Fruit fly (Drosophila melanogaster) S2 (cell line): Measurements from ENCODE around the gene RpS21.

Experiments used
- CG8478 ChIP-seq: fragments of >200 bp; optimal IDR thresholded peaks from 2 replicates; lab custom pipeline; 2018
- CTCF ChIP-seq, 2 experiments: fragments of >200 bp; optimal IDR thresholded peaks; 2 replicates each; lab custom pipeline; 2018

The RpS21 gene

DNA sequence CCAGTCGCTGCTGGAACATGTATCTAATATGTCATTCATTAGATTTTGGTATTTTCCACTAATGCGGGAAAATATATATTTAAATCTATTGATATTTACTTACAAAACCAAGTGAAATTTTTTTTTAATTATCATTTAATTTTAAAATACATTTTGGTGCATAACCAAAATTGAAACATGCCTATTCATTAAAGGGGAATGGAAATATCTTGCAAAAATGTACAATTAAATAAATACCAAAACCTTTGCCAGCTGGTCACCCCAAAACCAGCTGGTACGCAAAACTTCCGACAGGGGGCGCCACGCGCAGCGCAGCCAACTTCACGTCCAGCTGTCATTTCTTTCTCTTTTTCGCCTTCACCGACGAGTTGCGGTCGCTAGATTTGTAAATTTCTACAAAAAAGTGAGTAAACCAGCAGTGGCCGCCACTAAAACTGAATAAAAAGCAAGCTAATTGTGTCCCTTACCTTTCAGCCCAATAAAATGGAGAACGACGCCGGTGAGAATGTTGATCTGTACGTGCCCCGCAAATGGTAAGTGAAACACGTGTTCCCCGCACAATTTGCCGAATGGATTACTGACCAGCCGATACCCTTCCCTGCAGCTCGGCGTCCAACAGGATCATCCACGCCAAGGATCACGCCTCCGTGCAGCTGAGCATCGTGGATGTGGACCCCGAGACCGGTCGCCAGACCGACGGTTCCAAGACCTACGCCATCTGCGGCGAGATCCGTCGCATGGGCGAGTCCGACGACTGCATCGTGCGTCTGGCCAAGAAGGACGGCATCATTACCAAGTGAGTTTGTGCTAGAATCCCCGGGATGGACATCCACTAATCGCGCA lies at the start of gene RpS21, which contains the start of gene CG3104:
Gene RpS21, plus strand, starts transcription at position 298 of the 843 bp plus-strand sequence.
Gene CG3104, minus strand, starts transcription at position 6 of the 843 bp plus-strand sequence.
- TF ChIP-seq CG8478 (lab: Kevin White, UChicago) (no peak), CTCF (optimal IDR thresholded peaks at IDR 0.05; lab: Kevin White, UChicago) (peak; percentile 92 to 95)

- no peak for TF ChIP-seq CG8478 (lab: Kevin White, UChicago)
Measured at dm6 chr2L:2806190-2806763, 49.6 kb upstream of the RpS21 start.

DNA sequence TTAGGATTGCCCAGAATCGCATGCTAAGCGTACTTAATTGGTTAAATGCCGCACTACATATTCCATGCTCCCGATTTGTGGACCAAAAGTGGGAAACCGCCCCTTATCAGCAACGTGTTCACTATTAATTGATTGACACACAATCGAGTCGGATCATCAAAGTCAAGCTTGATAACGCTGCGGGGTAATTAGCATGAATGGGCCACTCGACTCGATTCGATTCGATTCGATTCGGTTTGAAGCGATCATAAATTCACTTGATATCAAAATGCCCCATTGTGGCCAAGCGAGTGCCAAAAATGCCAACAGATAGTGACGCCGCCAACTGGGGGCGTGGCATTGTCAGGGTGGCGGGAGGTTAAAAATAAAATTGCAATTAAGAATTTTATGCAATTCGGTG lies 48.3 kb upstream of the RpS21 start:
- no peak for TF ChIP-seq CG8478 (lab: Kevin White, UChicago)
- TF ChIP-seq CTCF (optimal IDR thresholded peaks at IDR 0.05; lab: Kevin White, UChicago) = no peak

DNA sequence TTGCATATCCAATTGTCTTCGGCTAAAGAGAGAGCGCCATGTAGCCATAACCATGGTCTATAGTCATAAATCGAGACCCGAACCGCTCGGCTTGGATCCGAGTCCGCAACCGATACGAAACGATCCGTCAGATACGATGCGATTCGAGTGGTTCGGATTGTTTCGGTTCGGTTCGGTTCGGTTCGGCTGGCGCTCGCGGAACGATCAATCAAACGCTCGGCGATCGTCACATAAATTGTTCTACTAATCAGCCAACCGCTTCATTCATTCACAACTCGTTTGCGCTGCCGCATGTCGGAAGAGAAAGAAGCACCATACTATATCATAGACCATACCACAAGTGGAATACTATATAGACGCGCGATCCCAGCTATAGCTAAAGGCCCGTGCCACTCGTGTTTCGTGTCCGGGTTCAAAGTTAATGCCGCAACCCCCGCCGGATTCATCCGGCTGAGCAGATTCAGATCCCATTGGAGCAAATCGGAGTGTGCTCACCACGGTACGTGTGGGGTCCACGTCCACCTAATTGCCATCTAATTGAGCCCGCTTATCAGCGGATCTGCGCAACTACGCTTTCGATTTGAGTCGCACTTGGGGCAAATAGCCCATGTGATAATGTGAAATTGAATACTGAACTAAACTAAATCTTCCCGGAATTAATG lies 47.7 kb upstream of the RpS21 start:
- no peak for TF ChIP-seq CTCF (optimal IDR thresholded peaks at IDR 0.05; lab: Kevin White, UChicago)
- TF ChIP-seq CG8478 (lab: Kevin White, UChicago) = no peak

dm6 chr2L:2810831-2811230 lies 45.0 kb upstream of the RpS21 start:
- no peak for TF ChIP-seq CG8478 (lab: Kevin White, UChicago)
- no peak for TF ChIP-seq CTCF (optimal IDR thresholded peaks at IDR 0.05; lab: Kevin White, UChicago)

DNA sequence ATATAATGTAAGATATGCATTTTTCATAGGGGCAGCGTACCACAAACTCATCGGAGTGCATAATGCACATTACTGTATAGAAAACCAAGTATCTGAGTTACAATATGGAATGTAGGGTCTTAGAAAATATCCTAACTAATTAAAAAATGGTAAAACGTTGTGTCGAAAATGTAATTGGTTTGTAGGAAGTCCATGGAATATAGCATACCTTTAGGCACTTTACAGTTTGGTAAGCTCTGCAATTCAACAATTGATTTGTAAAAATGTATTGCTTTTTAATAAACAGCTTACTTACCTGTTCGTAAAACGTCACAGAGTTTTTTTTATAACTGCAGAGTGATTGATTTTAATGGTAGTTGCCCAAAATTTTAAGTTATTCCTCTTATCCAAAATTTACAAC lies 43.7 kb upstream of the RpS21 start, which contains the start of gene CG2964:
Gene CG2964, plus strand, starts transcription at position 301 of the 400 bp plus-strand sequence.
- no peak for TF ChIP-seq CG8478 (lab: Kevin White, UChicago)
- TF ChIP-seq CTCF (optimal IDR thresholded peaks at IDR 0.05; lab: Kevin White, UChicago) = no peak

DNA sequence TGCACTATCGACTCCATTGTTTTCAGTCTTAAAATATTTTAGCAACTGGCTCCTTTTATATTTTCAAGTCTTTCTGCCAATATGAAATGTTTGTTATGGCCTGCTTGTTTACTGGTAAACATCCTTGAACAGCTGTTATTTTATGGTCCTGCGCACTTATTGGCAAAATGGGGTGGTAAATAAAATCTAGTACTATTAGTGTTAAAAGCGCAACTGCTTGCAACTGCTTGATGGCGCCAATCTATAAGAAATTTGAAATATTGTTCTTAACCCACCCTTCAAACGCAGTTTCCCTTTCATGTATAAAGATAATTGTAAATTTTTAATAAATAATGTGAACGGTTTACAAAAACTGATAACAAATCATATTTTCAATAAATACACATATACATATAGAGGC lies 40.2 kb upstream of the RpS21 start, which contains the start of gene G6P:
Gene G6P, minus strand, starts transcription at position 88 of the 400 bp plus-strand sequence.
- TF ChIP-seq CG8478 (lab: Kevin White, UChicago) (no peak), CTCF (optimal IDR thresholded peaks at IDR 0.05; lab: Kevin White, UChicago) (no peak)

DNA sequence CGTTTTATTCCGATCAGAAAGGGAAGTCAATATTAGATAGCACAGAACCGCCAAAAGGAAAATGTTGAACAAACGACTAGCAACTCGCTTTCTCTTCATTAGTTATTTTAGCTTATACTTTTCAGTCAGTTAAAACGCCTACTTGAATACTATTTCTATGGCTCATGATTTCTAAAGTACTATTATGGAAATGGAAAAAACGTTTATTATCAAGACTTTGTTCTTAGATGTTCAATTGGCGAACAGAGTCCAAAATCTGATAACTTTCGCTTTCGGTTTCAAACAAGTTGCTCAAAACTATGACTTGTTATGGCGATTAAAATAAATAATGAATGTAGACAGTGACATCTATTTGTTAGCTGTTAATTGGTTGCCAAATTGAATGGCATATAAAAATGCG lies 30.5 kb upstream of the RpS21 start, which contains the start of gene CG3123:
Gene CG3123, minus strand, starts transcription at position 101 of the 400 bp plus-strand sequence.
- TF ChIP-seq CG8478 (lab: Kevin White, UChicago) (no peak), CTCF (optimal IDR thresholded peaks at IDR 0.05; lab: Kevin White, UChicago) (no peak)

DNA sequence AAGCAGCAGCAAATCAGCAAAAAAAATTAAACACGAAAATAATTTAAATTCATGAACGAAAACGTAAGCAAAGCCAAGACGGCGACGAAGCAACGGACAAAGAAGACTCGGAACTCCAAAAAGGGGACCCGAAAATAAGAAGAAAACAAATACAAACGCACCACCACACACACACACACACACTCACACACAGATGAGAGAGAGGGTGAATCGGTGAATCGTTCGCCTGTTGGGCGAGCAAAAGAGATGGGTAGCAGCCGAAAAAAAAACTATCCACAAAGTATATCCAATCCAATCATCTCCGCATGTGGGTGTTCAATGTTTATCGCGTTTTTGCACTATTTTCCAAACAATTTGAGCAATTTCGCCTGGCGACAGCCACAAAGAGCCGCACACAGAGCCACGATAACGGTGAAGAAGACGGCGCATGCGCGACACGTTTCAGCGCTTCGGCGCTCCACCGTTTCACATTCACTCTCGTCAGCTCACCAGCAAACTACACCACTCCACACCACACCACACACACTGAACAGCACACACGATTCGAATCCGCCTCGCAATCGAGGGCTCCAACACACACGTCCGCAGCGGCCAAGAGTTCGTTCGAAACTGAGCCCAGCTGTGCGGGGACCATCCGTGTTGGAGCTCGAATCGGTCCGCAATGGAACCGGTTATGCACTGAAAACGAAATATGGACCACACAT lies 26.1 kb upstream of the RpS21 start, which contains the start of gene Duox:
Gene Duox, minus strand, starts transcription at position 612 of the 704 bp plus-strand sequence.
- TF ChIP-seq CTCF (optimal IDR thresholded peaks at IDR 0.05; lab: Kevin White, UChicago) (no peak), CG8478 (lab: Kevin White, UChicago) (no peak)

- TF ChIP-seq CG8478 (lab: Kevin White, UChicago) (no peak), CTCF (optimal IDR thresholded peaks at IDR 0.05; lab: Kevin White, UChicago) (no peak)
Measured at dm6 chr2L:2830341-2830800, 25.5 kb upstream of the RpS21 start.

- TF ChIP-seq CTCF (optimal IDR thresholded peaks at IDR 0.05; lab: Kevin White, UChicago) = no peak
- no peak for TF ChIP-seq CG8478 (lab: Kevin White, UChicago)
Measured at dm6 chr2L:2837742-2838461, 18.0 kb upstream of the RpS21 start, which contains the start of the genes CG3119 and Cpr23B. Gene CG3119 (minus strand): TSS chr2L:2837833. Gene Cpr23B (plus strand): TSS chr2L:2838411.

DNA sequence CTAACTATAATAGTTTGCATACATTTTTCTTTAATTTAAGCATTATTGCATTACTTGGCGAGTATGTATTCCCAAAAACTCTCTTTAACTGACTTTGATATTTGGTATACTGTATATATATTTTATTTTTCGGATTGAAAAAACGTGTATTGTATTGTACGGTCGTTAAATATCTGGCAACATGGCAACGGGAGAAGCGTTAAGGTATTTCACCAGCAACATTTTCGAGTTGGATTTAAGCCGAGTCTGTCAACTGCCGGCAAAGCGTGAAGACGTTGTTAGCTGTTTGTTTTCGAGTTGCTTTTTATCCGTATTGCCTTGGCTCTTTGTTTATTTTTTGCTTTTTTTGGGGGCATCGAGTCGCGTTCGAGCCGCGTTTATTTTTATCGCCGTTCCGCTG lies 16.0 kb upstream of the RpS21 start, which contains the start of gene CG2975:
Gene CG2975, plus strand, starts transcription at position 275 of the 400 bp plus-strand sequence.
- TF ChIP-seq CTCF (optimal IDR thresholded peaks at IDR 0.05; lab: Kevin White, UChicago) (no peak), CG8478 (lab: Kevin White, UChicago) (no peak)

- TF ChIP-seq CTCF (optimal IDR thresholded peaks at IDR 0.05; lab: Kevin White, UChicago) (no peak), CG8478 (lab: Kevin White, UChicago) (no peak)
Measured at dm6 chr2L:2840311-2840710, 15.6 kb upstream of the RpS21 start.
